Worm (Caenorhabditis elegans) whole organism, L2 larva: ENCODE data around the gene Y67H2A.2.

Experiments
- C34F6.9 ChIP-seq: fragments of 150-350 bp; optimal IDR thresholded peaks from 2 replicates; lab custom pipeline; 2014; ENCODE audit warnings: missing biosample characterization, missing genetic modification characterization
- ZK546.5 ChIP-seq: sonication (generic microtip); optimal IDR thresholded peaks from 2 replicates; lab custom pipeline; 2017; ENCODE audit warnings: missing biosample characterization, missing genetic modification characterization
- alr-1 ChIP-seq: fragments of 150-350 bp; optimal IDR thresholded peaks from 2 replicates; lab custom pipeline; 2014; ENCODE audit warnings: missing biosample characterization, missing genetic modification characterization
- aly-2 ChIP-seq: fragments of 150-350 bp; optimal IDR thresholded peaks from 2 replicates; lab custom pipeline; 2014; ENCODE audit warnings: missing biosample characterization, missing genetic modification characterization
- ama-1 ChIP-seq: fragments of 150-350 bp; optimal IDR thresholded peaks from 2 replicates; lab custom pipeline; 2018; ENCODE audit warnings: inconsistent platforms
- egl-27 ChIP-seq: sonication (generic microtip); optimal IDR thresholded peaks from 3 replicates; lab custom pipeline; 2017; ENCODE audit warnings: missing biosample characterization, missing genetic modification reagents, missing genetic modification characterization
- lin-13 ChIP-seq: fragments of 150-350 bp; optimal IDR thresholded peaks from 2 replicates; lab custom pipeline; 2014; ENCODE audit warnings: missing biosample characterization, missing genetic modification reagents, missing genetic modification characterization
- lin-39 ChIP-seq: fragments of 150-350 bp; optimal IDR thresholded peaks from 2 replicates; lab custom pipeline; 2014; ENCODE audit warnings: missing biosample characterization, missing genetic modification reagents, missing genetic modification characterization
- mdl-1 ChIP-seq, 2 experiments: fragments of 150-350 bp in 1 of 2; sonication (generic microtip) in 1 of 2; optimal IDR thresholded peaks; 2 replicates each; lab custom pipeline; 2017; ENCODE audit warnings: missing biosample characterization in 2 of 2, missing genetic modification characterization in 2 of 2
- nhr-12 ChIP-seq: fragments of 150-350 bp; optimal IDR thresholded peaks from 2 replicates; lab custom pipeline; 2014; ENCODE audit warnings: missing biosample characterization, missing genetic modification characterization
- nhr-21 ChIP-seq: fragments of 150-350 bp; optimal IDR thresholded peaks from 2 replicates; lab custom pipeline; 2014; ENCODE audit warnings: missing biosample characterization, missing genetic modification characterization
- unc-62 ChIP-seq: fragments of 150-350 bp; optimal IDR thresholded peaks from 2 replicates; lab custom pipeline; 2014; ENCODE audit warnings: missing biosample characterization, missing genetic modification reagents, missing genetic modification characterization
- ztf-11 ChIP-seq: sonication (generic microtip); optimal IDR thresholded peaks from 2 replicates; lab custom pipeline; 2017; ENCODE audit warnings: missing biosample characterization, missing genetic modification characterization
- ztf-4 ChIP-seq: fragments of 150-350 bp; optimal IDR thresholded peaks from 2 replicates; lab custom pipeline; 2014; ENCODE audit warnings: missing biosample characterization, missing genetic modification characterization

- TF ChIP-seq ama-1 (lab: Kevin White, UChicago) (no peak), ZK546.5 (tag; lab: Kevin White, UChicago) (no peak), mdl-1 (tag; optimal IDR thresholded peaks at IDR 0.05; lab: Kevin White, UChicago) (no peak), nhr-12 (tag; lab: Kevin White, UChicago) (no peak), alr-1 (tag; lab: Kevin White, UChicago) (no peak), C34F6.9 (tag; lab: Kevin White, UChicago) (no peak), unc-62 (GFP tag; lab: Kevin White, UChicago) (no peak), ztf-4 (tag; lab: Kevin White, UChicago) (no peak), aly-2 (tag; lab: Kevin White, UChicago) (no peak), ztf-11 (tag; lab: Kevin White, UChicago) (no peak), nhr-21 (no peak), egl-27 (tag; lab: Kevin White, UChicago) (no peak), lin-39 (tag; lab: Kevin White, UChicago) (no peak), lin-13 (GFP tag; lab: Kevin White, UChicago) (no peak)
These were observed 3.0 kb upstream of the Y67H2A.2 start, which contains the start of gene csn-6 for ce11 chrIV:13300591-13300990.
